Fruit fly (Drosophila melanogaster): ENCODE results near the gene SA1.

Gene SA1

dm6 chr2L:6967422-6968012 lies 17.3 kb downstream of the SA1 start, which contains the start of gene Sumo (continued):
- no peak for TF ChIP-seq CG34376 (GFP tag; optimal IDR thresholded peaks at IDR 0.05)
- TF ChIP-seq CG13624 (GFP tag; optimal IDR thresholded peaks at IDR 0.05), result no peak
- TF ChIP-seq CG10959 (GFP tag; IDR thresholded peaks at IDR 0.05), result no peak
- 0 out of 2 replicates have a peak, but pooled peaks have one; percentile 11 for TF ChIP-seq sim (GFP tag; IDR thresholded peaks at IDR 0.05)
- no peak for TF ChIP-seq MTF-1 (GFP tag; optimal IDR thresholded peaks at IDR 0.05; ENCODE audit: borderline replicate concordance)
- TF ChIP-seq rib (GFP tag; IDR thresholded peaks at IDR 0.05), result no peak
- no peak for TF ChIP-seq al (GFP tag; IDR thresholded peaks at IDR 0.05)
- no peak for TF ChIP-seq CG18476 (GFP tag; optimal IDR thresholded peaks at IDR 0.05)
- TF ChIP-seq CG15696 (tag; optimal IDR thresholded peaks at IDR 0.05), result no peak
- no peak for TF ChIP-seq bigmax (GFP tag; optimal IDR thresholded peaks at IDR 0.05)
- no peak for TF ChIP-seq CG18599 (GFP tag; optimal IDR thresholded peaks at IDR 0.05)
- TF ChIP-seq gro (GFP tag; optimal IDR thresholded peaks at IDR 0.05), result no peak
- no peak for TF ChIP-seq Pdp1 (GFP tag; optimal IDR thresholded peaks at IDR 0.05)
- TF ChIP-seq CG30403 (GFP tag; optimal IDR thresholded peaks at IDR 0.05), result no peak
- TF ChIP-seq CG2116 (GFP tag; optimal IDR thresholded peaks at IDR 0.05), result peak; percentile 94
- TF ChIP-seq tna (GFP tag; IDR thresholded peaks at IDR 0.05; ENCODE audit: partially characterized antibody), result peak; percentile 98
- no peak for TF ChIP-seq disco-r (GFP tag; optimal IDR thresholded peaks at IDR 0.05)
- 0 out of 3 replicates have a peak, but pooled peaks have one; percentile 26 for TF ChIP-seq zfh1 (GFP tag; IDR thresholded peaks at IDR 0.05)
- TF ChIP-seq CG6791 (GFP tag; IDR thresholded peaks at IDR 0.05; ENCODE audit: partially characterized antibody), result peak; percentile 100
- TF ChIP-seq CG8089 (GFP tag; optimal IDR thresholded peaks at IDR 0.05), result no peak
- no peak for TF ChIP-seq Hr51 (GFP tag; optimal IDR thresholded peaks at IDR 0.05)
- no peak for TF ChIP-seq crp (GFP tag; optimal IDR thresholded peaks at IDR 0.05)
- no peak for TF ChIP-seq Deaf1 (tag; optimal IDR thresholded peaks at IDR 0.05)
- TF ChIP-seq Hsf (GFP tag; optimal IDR thresholded peaks at IDR 0.05), result no peak
- peak; percentile 53 for TF ChIP-seq slbo (GFP tag; IDR thresholded peaks at IDR 0.05)
- peak; percentile 100 for TF ChIP-seq bbx (GFP tag; IDR thresholded peaks at IDR 0.05; ENCODE audit: partially characterized antibody)
- no peak for TF ChIP-seq jigr1 (GFP tag; IDR thresholded peaks at IDR 0.05)
- no peak for TF ChIP-seq CG6654 (GFP tag; optimal IDR thresholded peaks at IDR 0.05)
- TF ChIP-seq sima (GFP tag; optimal IDR thresholded peaks at IDR 0.05), result no peak
- 0 out of 3 replicates have a peak, but pooled peaks have one; percentile 8 for TF ChIP-seq H15 (GFP tag; IDR thresholded peaks at IDR 0.05)
- TF ChIP-seq Hr39 (optimal IDR thresholded peaks at IDR 0.05), result no peak
- no peak for TF ChIP-seq abd-A (tag; optimal IDR thresholded peaks at IDR 0.05)
- no peak for TF ChIP-seq salm (tag; optimal IDR thresholded peaks at IDR 0.05)
- TF ChIP-seq Dip3 (GFP tag; optimal IDR thresholded peaks at IDR 0.05), result no peak
- TF ChIP-seq CG30020 (tag; optimal IDR thresholded peaks at IDR 0.05), result peak; percentile 69
- no peak for TF ChIP-seq eyg (GFP tag; optimal IDR thresholded peaks at IDR 0.05)
- TF ChIP-seq Stat92E (GFP tag; optimal IDR thresholded peaks at IDR 0.05), result no peak
- TF ChIP-seq Sox102F (GFP tag; optimal IDR thresholded peaks at IDR 0.05), result peak; percentile 15
- no peak for TF ChIP-seq tll (GFP tag; optimal IDR thresholded peaks at IDR 0.05)
- no peak for TF ChIP-seq Tbp (GFP tag; optimal IDR thresholded peaks at IDR 0.05)
- TF ChIP-seq oc (tag; optimal IDR thresholded peaks at IDR 0.05), result no peak
- no peak for TF ChIP-seq croc (GFP tag; conservative IDR thresholded peaks at IDR 0.05)
- TF ChIP-seq Med (GFP tag), result peak; percentile 82
- no peak for TF ChIP-seq tx (GFP tag; optimal IDR thresholded peaks at IDR 0.05)
- TF ChIP-seq Taf1 (GFP tag; IDR thresholded peaks at IDR 0.05), result 0 out of 2 replicates have a peak, but pooled peaks have one; percentile 12
- TF ChIP-seq CG2202 (tag; optimal IDR thresholded peaks at IDR 0.05), result no peak
- no peak for TF ChIP-seq ro (GFP tag; IDR thresholded peaks at IDR 0.05)
- TF ChIP-seq dpn (GFP tag; optimal IDR thresholded peaks at IDR 0.05), result no peak
- no peak for TF ChIP-seq zfh2 (GFP tag; optimal IDR thresholded peaks at IDR 0.05)
- TF ChIP-seq CG12659 (GFP tag; optimal IDR thresholded peaks at IDR 0.05), result peak; percentile 50

Data from whole organism, embryonic.